Fruit fly (Drosophila melanogaster) whole organism, embryonic: ENCODE results near the gene Mtpalpha.
A peak's percentile ranks its signal among the peaks of the same experiment; 100 is the strongest.

Experiments
- Adf1 ChIP-seq: fragments of 200-800 bp; sonication (Bioruptor generic); IDR thresholded peaks from 2 replicates; pipeline ENCODE4 v1.3.6; 2022; ENCODE audit warnings: missing biosample characterization, missing genetic modification characterization
- CG10565 ChIP-seq: fragments of 200-800 bp; sonication (Bioruptor generic); optimal IDR thresholded peaks from 3 replicates; lab custom pipeline; 2016; ENCODE audit warnings: missing biosample characterization, mild to moderate bottlenecking, missing genetic modification characterization
- CG11085 ChIP-seq: fragments of 200-800 bp; sonication (Bioruptor generic); IDR thresholded peaks from 2 replicates; pipeline ENCODE4 v1.3.6; 2022; ENCODE audit warnings: missing biosample characterization, missing genetic modification characterization
- CG12391 ChIP-seq: fragments of 200-800 bp; sonication (Bioruptor generic); optimal IDR thresholded peaks from 3 replicates; lab custom pipeline; 2018; ENCODE audit warnings: missing biosample characterization, mild to moderate bottlenecking, missing genetic modification characterization, moderate library complexity
- CG12659 ChIP-seq: fragments of 200-800 bp; sonication (Bioruptor generic); optimal IDR thresholded peaks from 3 replicates; lab custom pipeline; 2017; ENCODE audit warnings: mild to moderate bottlenecking, missing biosample characterization, missing genetic modification reagents, missing genetic modification characterization
- CG13123 ChIP-seq: fragments of 200-800 bp; sonication (Bioruptor generic); optimal IDR thresholded peaks from 2 replicates; lab custom pipeline; 2016; ENCODE audit warnings: missing biosample characterization, missing genetic modification characterization
- CG14050 ChIP-seq: fragments of 200-800 bp; sonication (Bioruptor generic); IDR thresholded peaks from 3 replicates; pipeline ENCODE4 v1.3.6; 2022; ENCODE audit warnings: missing biosample characterization, missing genetic modification characterization
- CG15011 ChIP-seq: fragments of 200-800 bp; sonication (Bioruptor generic); optimal IDR thresholded peaks from 3 replicates; lab custom pipeline; 2018; ENCODE audit warnings: missing biosample characterization, mild to moderate bottlenecking, missing genetic modification characterization
- CG15479 ChIP-seq: fragments of 200-800 bp; sonication (Bioruptor generic); optimal IDR thresholded peaks from 3 replicates; lab custom pipeline; 2019; ENCODE audit warnings: missing biosample characterization, mild to moderate bottlenecking, missing genetic modification characterization, moderate library complexity
- CG18764 ChIP-seq: fragments of 200-800 bp; sonication (Bioruptor generic); optimal IDR thresholded peaks from 3 replicates; lab custom pipeline; 2016; ENCODE audit warnings: missing biosample characterization, missing genetic modification characterization
- CG2875 ChIP-seq: fragments of 200-800 bp; sonication (Bioruptor generic); optimal IDR thresholded peaks from 2 replicates; lab custom pipeline; 2017; ENCODE audit warnings: missing biosample characterization, mild to moderate bottlenecking, missing genetic modification characterization, missing genetic modification reagents
- CG3065 ChIP-seq: fragments of 200-800 bp; sonication (Bioruptor generic); optimal IDR thresholded peaks from 2 replicates; lab custom pipeline; 2016; ENCODE audit warnings: missing biosample characterization, missing genetic modification characterization
- CG32772 ChIP-seq: fragments of 200-800 bp; sonication (Bioruptor generic); IDR thresholded peaks from 2 replicates; pipeline ENCODE4 v1.3.6; 2022; ENCODE audit warnings: missing biosample characterization, missing genetic modification characterization
- CG5245 ChIP-seq: fragments of 200-800 bp; sonication (Bioruptor generic); optimal IDR thresholded peaks from 3 replicates; lab custom pipeline; 2016; ENCODE audit warnings: missing biosample characterization, missing genetic modification characterization
- CG6689 ChIP-seq: fragments of 200-800 bp; sonication (Bioruptor generic); IDR thresholded peaks from 2 replicates; pipeline ENCODE4 v1.3.6; 2022; ENCODE audit warnings: missing biosample characterization, missing genetic modification characterization
- CG7357 ChIP-seq: fragments of 200-800 bp; sonication (Bioruptor generic); IDR thresholded peaks from 3 replicates; pipeline ENCODE4 v1.3.6; 2022; ENCODE audit warnings: missing biosample characterization, missing genetic modification characterization
- CG7372 ChIP-seq: fragments of 200-800 bp; sonication (Bioruptor generic); IDR thresholded peaks from 2 replicates; pipeline ENCODE4 v1.3.6; 2022; ENCODE audit warnings: missing biosample characterization, missing genetic modification characterization
- CG8765 ChIP-seq: fragments of 200-800 bp; sonication (Bioruptor generic); IDR thresholded peaks from 2 replicates; pipeline ENCODE4 v1.3.6; 2022; ENCODE audit warnings: missing biosample characterization, missing genetic modification characterization
- CG8924 ChIP-seq: fragments of 200-800 bp; optimal IDR thresholded peaks from 3 replicates; lab custom pipeline; 2019; ENCODE audit warnings: missing biosample characterization, mild to moderate bottlenecking, missing genetic modification characterization, moderate library complexity
- CG9609 ChIP-seq: fragments of 200-800 bp; sonication (Bioruptor generic); optimal IDR thresholded peaks from 3 replicates; lab custom pipeline; 2016; ENCODE audit warnings: missing biosample characterization, missing genetic modification characterization
- CG9727 ChIP-seq: fragments of 200-800 bp; sonication (Bioruptor generic); optimal IDR thresholded peaks from 3 replicates; lab custom pipeline; 2017; ENCODE audit warnings: missing biosample characterization, mild to moderate bottlenecking, missing genetic modification characterization
- CHES-1-like ChIP-seq: fragments of 200-800 bp; sonication (Bioruptor generic); optimal IDR thresholded peaks from 2 replicates; lab custom pipeline; 2016; ENCODE audit warnings: missing biosample characterization, missing genetic modification characterization
- Dip3 ChIP-seq: fragments of 200-800 bp; sonication (Bioruptor generic); optimal IDR thresholded peaks from 3 replicates; lab custom pipeline; 2016; ENCODE audit warnings: missing biosample characterization, missing genetic modification characterization
- Dp ChIP-seq: fragments of 200-800 bp; sonication (Bioruptor generic); optimal IDR thresholded peaks from 2 replicates; lab custom pipeline; 2018; ENCODE audit warnings: missing biosample characterization, mild to moderate bottlenecking, missing genetic modification characterization, moderate library complexity
- H15 ChIP-seq: fragments of 200-800 bp; sonication (Bioruptor generic); IDR thresholded peaks from 3 replicates; pipeline ENCODE4 v1.3.6; 2022; ENCODE audit warnings: missing biosample characterization, missing genetic modification characterization
- HHEX ChIP-seq: fragments of 200-800 bp; sonication (Bioruptor generic); optimal IDR thresholded peaks from 3 replicates; lab custom pipeline; 2017; ENCODE audit warnings: missing biosample characterization, mild to moderate bottlenecking, missing genetic modification characterization, missing genetic modification reagents
- Hr51 ChIP-seq, 2 experiments: fragments of 200-800 bp; sonication (Bioruptor generic); optimal IDR thresholded peaks; 2 replicates in 1 of 2; 3 replicates in 1 of 2; lab custom pipeline; 2016 to 2018; ENCODE audit warnings: missing biosample characterization in 2 of 2, missing genetic modification characterization in 2 of 2, mild to moderate bottlenecking in 1 of 2, moderate library complexity in 1 of 2
- Lpt ChIP-seq: fragments of >200 bp; optimal IDR thresholded peaks from 2 replicates; lab custom pipeline; 2018; ENCODE audit warnings: missing biosample characterization, missing genetic modification characterization
- Ravus ChIP-seq: fragments of 200-800 bp; sonication (Bioruptor generic); IDR thresholded peaks from 2 replicates; pipeline ENCODE4 v1.3.6; 2022; ENCODE audit warnings: missing biosample characterization, missing genetic modification characterization
- Rfx ChIP-seq: fragments of 200-800 bp; sonication (Bioruptor generic); IDR thresholded peaks from 2 replicates; pipeline ENCODE4 v1.3.6; 2022; ENCODE audit warnings: missing biosample characterization, missing genetic modification characterization
- Sox102F ChIP-seq: fragments of 200-800 bp; sonication (Bioruptor generic); optimal IDR thresholded peaks from 2 replicates; lab custom pipeline; 2018; ENCODE audit warnings: missing biosample characterization, mild to moderate bottlenecking, missing genetic modification characterization, moderate library complexity
- Ssrp ChIP-seq: fragments of 200-800 bp; sonication (Bioruptor generic); optimal IDR thresholded peaks from 2 replicates; lab custom pipeline; 2018; ENCODE audit warnings: missing biosample characterization, mild to moderate bottlenecking, missing genetic modification characterization, moderate library complexity
- ab ChIP-seq: fragments of 200-800 bp; sonication (Bioruptor generic); optimal IDR thresholded peaks from 2 replicates; lab custom pipeline; 2016; ENCODE audit warnings: missing biosample characterization, missing genetic modification characterization
- ase ChIP-seq: fragments of 200-800 bp; sonication (Bioruptor generic); IDR thresholded peaks from 3 replicates; pipeline ENCODE4 v1.3.6; 2022; ENCODE audit warnings: missing biosample characterization, missing genetic modification characterization
- az2 ChIP-seq: fragments of 200-800 bp; sonication (Bioruptor generic); optimal IDR thresholded peaks from 3 replicates; lab custom pipeline; 2016; ENCODE audit warnings: missing biosample characterization, missing genetic modification characterization
- btn ChIP-seq: fragments of 200-800 bp; sonication (Bioruptor generic); optimal IDR thresholded peaks from 2 replicates; lab custom pipeline; 2016; ENCODE audit warnings: missing biosample characterization, missing genetic modification characterization
- cad ChIP-seq: fragments of >200 bp; optimal IDR thresholded peaks from 2 replicates; lab custom pipeline; 2017; ENCODE audit warnings: missing biosample characterization, missing genetic modification characterization
- caup ChIP-seq: fragments of 200-800 bp; sonication (Bioruptor generic); optimal IDR thresholded peaks from 3 replicates; lab custom pipeline; 2017; ENCODE audit warnings: missing biosample characterization, mild to moderate bottlenecking, missing genetic modification characterization, moderate library complexity; ENCODE audit not compliant: severe bottlenecking
- disco-r ChIP-seq: fragments of 200-800 bp; sonication (Bioruptor generic); optimal IDR thresholded peaks from 2 replicates; lab custom pipeline; 2016; ENCODE audit warnings: missing biosample characterization, missing genetic modification characterization
- fd64A ChIP-seq: fragments of 200-800 bp; sonication (Bioruptor generic); optimal IDR thresholded peaks from 3 replicates; lab custom pipeline; 2018; ENCODE audit warnings: missing biosample characterization, mild to moderate bottlenecking, missing genetic modification characterization
- h ChIP-seq: fragments of >200 bp; optimal IDR thresholded peaks from 2 replicates; lab custom pipeline; 2017
- nau ChIP-seq: fragments of 200-800 bp; sonication (Bioruptor generic); optimal IDR thresholded peaks from 3 replicates; lab custom pipeline; 2017; ENCODE audit warnings: missing biosample characterization, mild to moderate bottlenecking, missing genetic modification characterization, missing genetic modification reagents
- pho ChIP-seq: fragments of 200-800 bp; sonication (Bioruptor generic); optimal IDR thresholded peaks from 2 replicates; lab custom pipeline; 2016; ENCODE audit warnings: missing biosample characterization, missing genetic modification characterization
- prd ChIP-seq, 3 experiments: fragments of >200 bp in 2 of 3; fragments of 200-800 bp in 1 of 3; sonication (Bioruptor generic) in 1 of 3; optimal IDR thresholded peaks in 2 of 3; IDR thresholded peaks in 1 of 3; 2 replicates in 2 of 3; 3 replicates in 1 of 3; pipeline versions ENCODE4 v1.3.6 to Lab custom; 2017 to 2022; ENCODE audit warnings: missing biosample characterization in 1 of 3, missing genetic modification characterization in 1 of 3
- sd ChIP-seq: fragments of 200-800 bp; sonication (Bioruptor generic); optimal IDR thresholded peaks from 3 replicates; lab custom pipeline; 2018; ENCODE audit warnings: missing biosample characterization, mild to moderate bottlenecking, missing genetic modification characterization, moderate library complexity
- slou ChIP-seq: fragments of 200-800 bp; sonication (Bioruptor generic); optimal IDR thresholded peaks from 3 replicates; lab custom pipeline; 2016; ENCODE audit warnings: missing biosample characterization, missing genetic modification characterization
- tgo ChIP-seq: fragments of 200-800 bp; sonication (Bioruptor generic); IDR thresholded peaks from 3 replicates; pipeline ENCODE4 v1.3.6; 2022; ENCODE audit warnings: missing biosample characterization, missing genetic modification characterization
- trem ChIP-seq: fragments of 200-800 bp; optimal IDR thresholded peaks from 3 replicates; lab custom pipeline; 2019; ENCODE audit warnings: missing biosample characterization, mild to moderate bottlenecking, missing genetic modification characterization, moderate library complexity
- ttk ChIP-seq: fragments of 200-800 bp; sonication (Bioruptor generic); IDR thresholded peaks from 2 replicates; pipeline ENCODE4 v2.1.2; 2022; ENCODE audit warnings: missing biosample characterization, missing genetic modification characterization
- tx ChIP-seq: fragments of 200-800 bp; sonication (Bioruptor generic); optimal IDR thresholded peaks from 2 replicates; lab custom pipeline; 2016; ENCODE audit warnings: missing biosample characterization, missing genetic modification characterization

Mtpalpha gene

dm6 chr2L:9576269-9576933 lies at the start of gene Mtpalpha:
TSS of gene Mtpalpha (minus strand) at chr2L:9576769.
- TF ChIP-seq h (no peak), CG18764 (GFP tag; lab: Kevin White, UChicago) (no peak), CG9727 (GFP tag; lab: Kevin White, UChicago) (no peak), Hr51 (GFP tag; optimal IDR thresholded peaks at IDR 0.05; lab: Kevin White, UChicago) (no peak), az2 (GFP tag; lab: Kevin White, UChicago) (peak; percentile 50), Rfx (GFP tag; lab: Robert Waterston, UW) (peak; percentile 76; the same call in 1 of the 2 replicates), CG32772 (0 out of 2 replicates have a peak, but pooled peaks have one; percentile 31), CG10565 (GFP tag; lab: Kevin White, UChicago) (no peak), CG14050 (GFP tag; lab: Robert Waterston, UW) (no peak), CG5245 (GFP tag; lab: Kevin White, UChicago) (peak; percentile 50), caup (peak; percentile 26), CG15011 (GFP tag; lab: Kevin White, UChicago) (no peak), Ravus (GFP tag; lab: Robert Waterston, UW) (no peak), slou (GFP tag; lab: Kevin White, UChicago) (no peak), Lpt (no peak), CG13123 (GFP tag; lab: Kevin White, UChicago) (no peak), CG2875 (no peak), disco-r (GFP tag; lab: Kevin White, UChicago) (no peak), Adf1 (GFP tag; lab: Robert Waterston, UW) (no peak), prd (optimal IDR thresholded peaks at IDR 0.05; lab: Kevin White, UChicago) (no peak), prd (GFP tag; IDR thresholded peaks at IDR 0.05; lab: Robert Waterston, UW) (peak; percentile 16; the same call in 1 of the 3 replicates), CHES-1-like (GFP tag; lab: Kevin White, UChicago) (peak; percentile 23), btn (GFP tag; lab: Kevin White, UChicago) (no peak), CG7372 (GFP tag; lab: Robert Waterston, UW) (no peak), ttk (GFP tag; lab: Robert Waterston, UW) (no peak), trem (peak; percentile 6), CG7357 (no peak), CG3065 (GFP tag; lab: Kevin White, UChicago) (peak; percentile 20), fd64A (GFP tag; lab: Kevin White, UChicago) (no peak), tgo (GFP tag; lab: Robert Waterston, UW) (0 out of 3 replicates have a peak, but pooled peaks have one; percentile 17), HHEX (GFP tag; lab: Kevin White, UChicago) (peak; percentile 31), sd (tag; lab: Kevin White, UChicago) (no peak), CG8765 (GFP tag; lab: Robert Waterston, UW) (no peak), ase (GFP tag; lab: Robert Waterston, UW) (0 out of 3 replicates have a peak, but pooled peaks have one; percentile 22), Dp (GFP tag; lab: Kevin White, UChicago) (peak; percentile 51), Ssrp (tag; lab: Kevin White, UChicago) (no peak), CG9609 (GFP tag; lab: Kevin White, UChicago) (peak; percentile 13), ab (GFP tag; lab: Kevin White, UChicago) (no peak), Sox102F (GFP tag; lab: Kevin White, UChicago) (peak; percentile 48), CG6689 (GFP tag; lab: Robert Waterston, UW) (no peak), pho (GFP tag; lab: Kevin White, UChicago) (no peak), Dip3 (GFP tag; lab: Kevin White, UChicago) (no peak), CG8924 (tag; lab: Kevin White, UChicago) (no peak), H15 (GFP tag; lab: Robert Waterston, UW) (no peak), tx (GFP tag; lab: Kevin White, UChicago) (no peak), CG12391 (tag; lab: Kevin White, UChicago) (peak; percentile 44), nau (GFP tag; lab: Kevin White, UChicago) (no peak), cad (GFP tag; lab: Kevin White, UChicago) (no peak), CG11085 (GFP tag; lab: Robert Waterston, UW) (no peak), CG15479 (GFP tag; lab: Kevin White, UChicago) (no peak), CG12659 (peak; percentile 61)
